Worm (Caenorhabditis elegans) whole organism, young adult: ENCODE results near the gene ZK1240.3.

Source experiments
- C06A6.2 ChIP-seq: fragments of 200-800 bp; sonication (Bioruptor generic); conservative IDR thresholded peaks from 2 replicates; pipeline ENCODE4 v1.3.6; 2022; ENCODE audit warnings: missing genetic modification characterization, missing compliant biosample characterization
- F10E7.11 ChIP-seq: sonication (generic microtip); optimal IDR thresholded peaks from 2 replicates; lab custom pipeline; 2017; ENCODE audit warnings: mild to moderate bottlenecking, missing genetic modification characterization, moderate library complexity, missing compliant biosample characterization
- F39B2.1 ChIP-seq: fragments of 200-800 bp; sonication (Bioruptor generic); IDR thresholded peaks from 2 replicates; pipeline ENCODE4 v1.3.6; 2022; ENCODE audit warnings: missing genetic modification reagents, missing genetic modification characterization, missing compliant biosample characterization
- F49E8.2 ChIP-seq: sonication (generic microtip); optimal IDR thresholded peaks from 3 replicates; lab custom pipeline; 2017; ENCODE audit warnings: missing genetic modification characterization, mild to moderate bottlenecking, missing compliant biosample characterization, antibody characterized with exemption, moderate library complexity; ENCODE audit not compliant: insufficient read depth
- F52B5.7 ChIP-seq: sonication (generic microtip); optimal IDR thresholded peaks from 2 replicates; lab custom pipeline; 2016; ENCODE audit warnings: mild to moderate bottlenecking, missing genetic modification characterization, missing compliant biosample characterization
- F55B11.4 ChIP-seq: sonication (generic microtip); optimal IDR thresholded peaks from 2 replicates; lab custom pipeline; 2016; ENCODE audit warnings: missing compliant biosample characterization, missing genetic modification characterization, borderline replicate concordance; ENCODE audit not compliant: insufficient read depth
- T07F8.4 ChIP-seq: sonication (generic microtip); optimal IDR thresholded peaks from 2 replicates; lab custom pipeline; 2016; ENCODE audit warnings: mild to moderate bottlenecking, missing genetic modification characterization, moderate library complexity, missing compliant biosample characterization
- Y53G8AR.9 ChIP-seq: fragments of 200-800 bp; sonication (Bioruptor generic); conservative IDR thresholded peaks from 2 replicates; pipeline ENCODE4 v1.3.6; 2022; ENCODE audit warnings: missing genetic modification reagents, missing genetic modification characterization, missing compliant biosample characterization
- Y67H2A.10 ChIP-seq: fragments of 200-800 bp; sonication (Bioruptor generic); conservative IDR thresholded peaks from 2 replicates; pipeline ENCODE4 v1.3.6; 2022; ENCODE audit warnings: missing genetic modification reagents, missing genetic modification characterization, missing compliant biosample characterization
- akir-1 ChIP-seq: fragments of 200-800 bp; sonication (Bioruptor generic); optimal IDR thresholded peaks from 2 replicates; lab custom pipeline; 2018; ENCODE audit warnings: mild to moderate bottlenecking, missing genetic modification characterization, moderate library complexity, missing compliant biosample characterization
- ama-1 ChIP-seq, 3 experiments: fragments of 150-350 bp in 1 of 3; sonication (generic microtip) in 2 of 3; optimal IDR thresholded peaks; 2 replicates each; lab custom pipeline; 2014 to 2018; ENCODE audit warnings: missing biosample characterization in 2 of 3, missing genetic modification characterization in 2 of 3, missing genetic modification reagents in 2 of 3
- aptf-2 ChIP-seq: fragments of 200-800 bp; sonication (Bioruptor generic); conservative IDR thresholded peaks from 2 replicates; pipeline ENCODE4 v1.3.6; 2022; ENCODE audit warnings: missing genetic modification reagents, missing genetic modification characterization, missing compliant biosample characterization
- ceh-100 ChIP-seq: fragments of 200-800 bp; sonication (Bioruptor generic); IDR thresholded peaks from 2 replicates; pipeline ENCODE4 v1.3.6; 2022; ENCODE audit warnings: missing genetic modification reagents, missing genetic modification characterization, missing compliant biosample characterization
- ceh-40 ChIP-seq: fragments of 200-800 bp; sonication (Bioruptor generic); IDR thresholded peaks from 2 replicates; pipeline ENCODE4 v1.3.6; 2022; ENCODE audit warnings: missing genetic modification characterization, missing compliant biosample characterization
- dpff-1 ChIP-seq: sonication (generic microtip); optimal IDR thresholded peaks from 2 replicates; lab custom pipeline; 2017; ENCODE audit warnings: mild to moderate bottlenecking, missing genetic modification characterization, missing compliant biosample characterization
- dpl-1 ChIP-seq: fragments of 150-350 bp; optimal IDR thresholded peaks from 2 replicates; lab custom pipeline; 2014; ENCODE audit warnings: missing biosample characterization, missing genetic modification reagents, missing genetic modification characterization
- efl-1 ChIP-seq: fragments of 150-350 bp; optimal IDR thresholded peaks from 2 replicates; lab custom pipeline; 2014; ENCODE audit warnings: missing biosample characterization, missing genetic modification reagents, missing genetic modification characterization
- egl-18 ChIP-seq: fragments of 200-800 bp; sonication (Bioruptor generic); IDR thresholded peaks from 2 replicates; pipeline ENCODE4 v1.3.6; 2022; ENCODE audit warnings: missing genetic modification reagents, missing genetic modification characterization, missing compliant biosample characterization
- fkh-3 ChIP-seq: sonication (generic microtip); optimal IDR thresholded peaks from 2 replicates; lab custom pipeline; 2016; ENCODE audit warnings: mild to moderate bottlenecking, missing genetic modification characterization, missing compliant biosample characterization
- him-1 ChIP-seq: sonication (generic microtip); optimal IDR thresholded peaks from 2 replicates; lab custom pipeline; 2016; ENCODE audit warnings: missing genotype, missing genetic modification reagents, missing genetic modification characterization, missing compliant biosample characterization
- hlh-12 ChIP-seq: sonication (generic microtip); optimal IDR thresholded peaks from 2 replicates; lab custom pipeline; 2016; ENCODE audit warnings: missing genetic modification characterization, missing compliant biosample characterization
- hmg-1.2 ChIP-seq: fragments of 200-800 bp; sonication (Bioruptor generic); IDR thresholded peaks from 2 replicates; pipeline ENCODE4 v1.3.6; 2022; ENCODE audit warnings: missing genetic modification reagents, missing genetic modification characterization, missing compliant biosample characterization
- lin-26 ChIP-seq: fragments of 200-800 bp; sonication (Bioruptor generic); IDR thresholded peaks from 2 replicates; pipeline ENCODE4 v1.3.6; 2022; ENCODE audit warnings: missing genetic modification reagents, missing genetic modification characterization, missing compliant biosample characterization
- lin-35 ChIP-seq, 3 experiments: fragments of 150-350 bp in 2 of 3; sonication (generic microtip) in 1 of 3; optimal IDR thresholded peaks; 2 replicates each; lab custom pipeline; 2014 to 2018; ENCODE audit warnings: missing biosample characterization in 3 of 3, missing genetic modification characterization in 3 of 3, missing genetic modification reagents in 3 of 3
- lin-40 ChIP-seq: sonication (generic microtip); optimal IDR thresholded peaks from 2 replicates; lab custom pipeline; 2016; ENCODE audit warnings: missing genetic modification characterization, mild to moderate bottlenecking, missing compliant biosample characterization, missing genotype, missing genetic modification reagents
- lsy-27 ChIP-seq: sonication (generic microtip); optimal IDR thresholded peaks from 2 replicates; lab custom pipeline; 2017; ENCODE audit warnings: missing genetic modification characterization, mild to moderate bottlenecking, missing compliant biosample characterization, antibody characterized with exemption, missing genotype, borderline replicate concordance; ENCODE audit not compliant: insufficient read depth
- madf-10 ChIP-seq: sonication (generic microtip); optimal IDR thresholded peaks from 2 replicates; lab custom pipeline; 2016; ENCODE audit warnings: mild to moderate bottlenecking, missing genetic modification characterization, missing compliant biosample characterization
- madf-8 ChIP-seq: fragments of 200-800 bp; sonication (Bioruptor generic); conservative IDR thresholded peaks from 2 replicates; pipeline ENCODE4 v1.3.6; 2022; ENCODE audit warnings: missing genetic modification reagents, missing genetic modification characterization, missing compliant biosample characterization
- mel-28 ChIP-seq: sonication (generic microtip); optimal IDR thresholded peaks from 2 replicates; lab custom pipeline; 2016; ENCODE audit warnings: borderline replicate concordance, mild to moderate bottlenecking, missing genetic modification characterization, missing compliant biosample characterization
- mxl-1 ChIP-seq: sonication (generic microtip); optimal IDR thresholded peaks from 2 replicates; lab custom pipeline; 2016; ENCODE audit warnings: missing genetic modification characterization, missing compliant biosample characterization
- nfya-1 ChIP-seq: sonication (generic microtip); optimal IDR thresholded peaks from 2 replicates; lab custom pipeline; 2017; ENCODE audit warnings: antibody characterized with exemption, missing compliant biosample characterization, missing genetic modification characterization, borderline replicate concordance; ENCODE audit not compliant: insufficient read depth
- nhr-80 ChIP-seq: sonication (generic microtip); optimal IDR thresholded peaks from 2 replicates; lab custom pipeline; 2016; ENCODE audit warnings: missing genetic modification characterization, missing compliant biosample characterization
- rcor-1 ChIP-seq: fragments of 200-800 bp; sonication (Bioruptor generic); IDR thresholded peaks from 2 replicates; pipeline ENCODE4 v1.3.6; 2022; ENCODE audit warnings: missing genetic modification reagents, missing genetic modification characterization, missing compliant biosample characterization
- snpc-3.4 ChIP-seq: sonication (generic microtip); optimal IDR thresholded peaks from 2 replicates; lab custom pipeline; 2017; ENCODE audit warnings: missing genetic modification characterization, mild to moderate bottlenecking, missing compliant biosample characterization, antibody characterized with exemption, moderate library complexity, missing genotype, missing genetic modification reagents
- tbp1 ChIP-seq: fragments of 200-800 bp; sonication (Bioruptor generic); optimal IDR thresholded peaks from 2 replicates; lab custom pipeline; 2018; ENCODE audit warnings: mild to moderate bottlenecking, missing genetic modification characterization, missing compliant biosample characterization
- tbx-9 ChIP-seq: sonication (generic microtip); optimal IDR thresholded peaks from 2 replicates; lab custom pipeline; 2016; ENCODE audit warnings: borderline replicate concordance, missing genetic modification characterization, inconsistent platforms, missing compliant biosample characterization
- ztf-18 ChIP-seq: sonication (generic microtip); optimal IDR thresholded peaks from 2 replicates; lab custom pipeline; 2016; ENCODE audit warnings: missing genotype, mild to moderate bottlenecking, missing genetic modification characterization, missing compliant biosample characterization
- ztf-28 ChIP-seq: fragments of 200-800 bp; sonication (Bioruptor generic); IDR thresholded peaks from 2 replicates; pipeline ENCODE4 v1.3.6; 2022; ENCODE audit warnings: missing genetic modification reagents, missing genetic modification characterization, missing compliant biosample characterization
- ztf-3 ChIP-seq: fragments of 200-800 bp; sonication (Bioruptor generic); optimal IDR thresholded peaks from 2 replicates; lab custom pipeline; 2018; ENCODE audit warnings: mild to moderate bottlenecking, missing genetic modification characterization, missing compliant biosample characterization

ZK1240.3 gene

ce11 chrII:2292027-2292426 lies 28.1 kb upstream of the ZK1240.3 start, which contains the start of gene K09F6.7 (continued):
- no peak for TF ChIP-seq snpc-3.4
- no peak for TF ChIP-seq hlh-12 (tag; lab: Kevin White, UChicago)
- no peak for TF ChIP-seq ztf-18 (tag; lab: Kevin White, UChicago)

ce11 chrII:2292549-2292948 lies 27.6 kb upstream of the ZK1240.3 start:
- no peak for TF ChIP-seq F10E7.11 (tag; lab: Kevin White, UChicago)
- TF ChIP-seq dpl-1 (GFP tag; lab: Kevin White, UChicago): no peak
- no peak for TF ChIP-seq fkh-3 (tag; lab: Kevin White, UChicago)
- no peak for TF ChIP-seq rcor-1
- TF ChIP-seq mxl-1 (tag; lab: Kevin White, UChicago): no peak
- TF ChIP-seq nhr-80: peak; percentile 48
- TF ChIP-seq akir-1: no peak

- no peak for TF ChIP-seq T07F8.4
- no peak for TF ChIP-seq tbp1
- no peak for TF ChIP-seq ceh-100 (GFP tag; lab: Robert Waterston, UW)
- no peak for TF ChIP-seq madf-8
- TF ChIP-seq F49E8.2 (tag; lab: Kevin White, UChicago): no peak
- no peak for TF ChIP-seq Y67H2A.10 (GFP tag; lab: Robert Waterston, UW)
- no peak for TF ChIP-seq nfya-1
- no peak for TF ChIP-seq aptf-2 (GFP tag; lab: Robert Waterston, UW)
- no peak for TF ChIP-seq madf-10 (tag; lab: Kevin White, UChicago)
- TF ChIP-seq ztf-3 (GFP tag; lab: Kevin White, UChicago): no peak
- TF ChIP-seq C06A6.2 (GFP tag; lab: Robert Waterston, UW): no peak
Observed at ce11 chrII:2295817-2296315, 24.3 kb upstream of the ZK1240.3 start, which contains the start of gene fbxc-25. Gene fbxc-25, minus strand, starts transcription at chrII:2296265.

- TF ChIP-seq tbx-9 (tag; lab: Kevin White, UChicago) (no peak), him-1 (tag; lab: Kevin White, UChicago) (no peak), egl-18 (GFP tag; lab: Robert Waterston, UW) (no peak), F55B11.4 (tag; lab: Kevin White, UChicago) (no peak)
Observed at ce11 chrII:2298742-2299141, 21.4 kb upstream of the ZK1240.3 start, which contains the start of gene B0281.4. Gene B0281.4, minus strand, starts transcription at chrII:2298842.

- TF ChIP-seq lin-40 (tag; lab: Kevin White, UChicago): no peak
- TF ChIP-seq nhr-80: no peak
- TF ChIP-seq F10E7.11 (tag; lab: Kevin White, UChicago): no peak
- TF ChIP-seq F52B5.7: no peak
- TF ChIP-seq lsy-27 (tag; lab: Kevin White, UChicago): no peak
- TF ChIP-seq lin-35 (GFP tag; optimal IDR thresholded peaks at IDR 0.05; lab: Kevin White, UChicago): no peak
- no peak for TF ChIP-seq F39B2.1
- no peak for TF ChIP-seq dpff-1 (tag; lab: Kevin White, UChicago)
- no peak for TF ChIP-seq mel-28 (tag; lab: Kevin White, UChicago)
- no peak for TF ChIP-seq ztf-28 (GFP tag; lab: Robert Waterston, UW)
- TF ChIP-seq ceh-40: no peak
- TF ChIP-seq Y53G8AR.9: no peak
- TF ChIP-seq hmg-1.2 (GFP tag; lab: Robert Waterston, UW): no peak
- TF ChIP-seq lin-26 (GFP tag; lab: Robert Waterston, UW): no peak
- no peak for TF ChIP-seq efl-1 (GFP tag; lab: Kevin White, UChicago)
- no peak for TF ChIP-seq ama-1 (optimal IDR thresholded peaks at IDR 0.05; lab: Kevin White, UChicago)
- TF ChIP-seq ama-1 (GFP tag; optimal IDR thresholded peaks at IDR 0.05; lab: Kevin White, UChicago): no peak
Observed at ce11 chrII:2300861-2301260, 19.3 kb upstream of the ZK1240.3 start, which contains the start of gene B0281.5. Gene B0281.5, minus strand, starts transcription at chrII:2300961.
